Fruit fly (Drosophila melanogaster): ENCODE measurements around the gene Or33c.

The Or33c gene

DNA sequence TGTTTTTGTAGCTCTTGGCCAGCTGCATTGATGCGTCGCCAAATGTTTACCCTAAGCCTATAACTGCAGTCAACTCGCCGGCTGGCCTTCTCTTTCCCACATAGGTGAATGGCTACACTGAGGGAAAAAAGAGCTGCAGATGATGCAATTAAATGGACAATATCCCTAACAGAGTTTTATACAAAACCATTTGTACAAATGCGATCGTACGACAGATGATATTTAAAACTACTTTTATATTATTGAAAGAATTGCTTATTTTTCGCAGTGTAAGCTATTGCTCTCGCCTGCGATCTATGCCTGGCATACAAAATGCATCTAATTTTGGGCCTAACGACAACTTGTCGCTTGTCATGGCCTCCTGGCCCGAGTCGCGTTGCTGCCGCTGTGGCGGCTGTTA, 12.1 kb downstream of the Or33c start (continued):
- TF ChIP-seq ss (GFP tag; optimal IDR thresholded peaks at IDR 0.05) (peak in 1 of 2 experiments; percentile 23), Smox (GFP tag; optimal IDR thresholded peaks at IDR 0.05) (peak; percentile 21), CG7368 (GFP tag; optimal IDR thresholded peaks at IDR 0.05) (peak; percentile 16), CG6854 (GFP tag; optimal IDR thresholded peaks at IDR 0.05) (no peak), CG32006 (GFP tag; optimal IDR thresholded peaks at IDR 0.05) (peak; percentile 94), CG10669 (GFP tag; optimal IDR thresholded peaks at IDR 0.05) (peak; percentile 56), topi (GFP tag; optimal IDR thresholded peaks at IDR 0.05) (peak; percentile 25), Eip75B (GFP tag; optimal IDR thresholded peaks at IDR 0.05) (peak; percentile 59), vri (GFP tag; optimal IDR thresholded peaks at IDR 0.05) (no peak), CG6808 (GFP tag; optimal IDR thresholded peaks at IDR 0.05) (peak; percentile 27)

DNA sequence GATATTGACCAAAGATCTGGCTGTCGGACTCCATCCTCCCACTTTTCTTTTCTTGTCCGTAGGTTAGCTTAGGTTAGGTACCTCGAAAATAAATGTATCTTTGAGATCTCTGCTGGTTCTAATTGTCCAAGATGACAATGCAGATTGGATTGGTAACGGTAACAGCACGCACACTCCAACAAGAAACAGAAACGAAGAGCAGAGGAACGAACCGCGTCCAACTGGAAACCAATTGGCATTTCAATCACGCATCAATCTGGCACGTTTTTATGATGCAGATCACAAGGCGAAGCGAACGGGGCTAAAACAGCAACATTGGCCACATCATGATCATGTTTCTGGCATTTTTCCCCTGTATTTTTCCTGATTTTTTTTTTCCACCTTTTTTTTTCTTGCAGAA, 18.1 kb downstream of the Or33c start:
- TF ChIP-seq CG6163 (GFP tag; IDR thresholded peaks at IDR 0.05) = no peak
- no peak for TF ChIP-seq CG11902 (GFP tag; optimal IDR thresholded peaks at IDR 0.05)
- no peak for TF ChIP-seq dac (GFP tag; optimal IDR thresholded peaks at IDR 0.05)
- TF ChIP-seq fd59A (GFP tag; optimal IDR thresholded peaks at IDR 0.05) = no peak
- no peak for TF ChIP-seq CG4318 (GFP tag; optimal IDR thresholded peaks at IDR 0.05)
- no peak for TF ChIP-seq Sox15 (GFP tag; optimal IDR thresholded peaks at IDR 0.05)
- no peak for TF ChIP-seq fd85E (GFP tag; optimal IDR thresholded peaks at IDR 0.05)
- TF ChIP-seq topi (GFP tag; optimal IDR thresholded peaks at IDR 0.05) = no peak
- no peak for TF ChIP-seq lz (GFP tag; optimal IDR thresholded peaks at IDR 0.05)
- no peak for TF ChIP-seq CG11294 (GFP tag; IDR thresholded peaks at IDR 0.05)
- TF ChIP-seq Lpt (GFP tag; optimal IDR thresholded peaks at IDR 0.05) = no peak
- TF ChIP-seq Ets21C (GFP tag; optimal IDR thresholded peaks at IDR 0.05) = no peak
- no peak for TF ChIP-seq CG1621 (tag; optimal IDR thresholded peaks at IDR 0.05)

DNA sequence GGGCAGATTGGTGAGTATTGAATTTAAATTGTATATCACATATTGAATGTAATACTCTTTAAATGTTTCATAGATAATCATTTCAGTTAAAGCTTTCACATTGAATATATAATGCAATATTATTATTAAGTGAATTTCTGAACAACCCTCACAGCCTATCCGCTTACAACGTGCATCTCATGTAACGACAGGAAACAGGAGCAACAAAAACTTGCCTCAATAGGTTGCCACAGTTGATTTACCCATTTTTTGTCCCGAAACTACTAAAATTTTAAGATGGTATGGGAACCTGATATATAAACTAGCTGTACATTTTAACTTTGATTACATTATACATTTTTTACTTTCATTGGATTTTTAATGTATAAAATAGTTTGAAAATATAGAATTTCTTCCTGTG, 21.0 kb downstream of the Or33c start:
- TF ChIP-seq Eip78C (GFP tag) = peak; percentile 69
- no peak for TF ChIP-seq dac (GFP tag; optimal IDR thresholded peaks at IDR 0.05)
- peak; percentile 11 for TF ChIP-seq Ets96B (tag; optimal IDR thresholded peaks at IDR 0.05)
- TF ChIP-seq CG3032 (tag; optimal IDR thresholded peaks at IDR 0.05) = peak; percentile 6
- TF ChIP-seq CG10631 (GFP tag; optimal IDR thresholded peaks at IDR 0.05) = peak; percentile 13
- TF ChIP-seq Ets21C (GFP tag; optimal IDR thresholded peaks at IDR 0.05) = no peak
- TF ChIP-seq Hr4 (GFP tag; optimal IDR thresholded peaks at IDR 0.05) = peak; percentile 5
- peak; percentile 51 for TF ChIP-seq CG32006 (GFP tag; optimal IDR thresholded peaks at IDR 0.05)

DNA sequence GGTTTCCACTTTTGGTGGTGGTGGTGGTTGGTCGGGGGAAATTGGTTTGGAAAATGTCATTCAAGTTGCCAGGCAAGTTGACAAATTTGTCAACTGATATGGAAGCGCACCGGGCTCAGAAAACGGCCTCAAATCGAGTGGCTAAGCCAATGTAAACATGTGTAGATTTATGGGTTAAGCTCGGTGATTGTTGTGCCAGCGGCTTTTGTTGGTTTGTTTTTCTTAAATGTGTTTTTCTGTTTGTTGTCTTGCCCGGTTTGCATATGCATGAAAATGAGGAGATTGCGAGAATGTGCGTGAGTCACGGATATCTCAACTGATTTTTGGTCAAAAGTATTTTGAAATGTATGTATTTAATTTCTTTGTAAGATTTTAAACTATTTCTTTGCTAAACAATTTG, 23.1 kb downstream of the Or33c start:
- TF ChIP-seq fkh (GFP tag; optimal IDR thresholded peaks at IDR 0.05) = peak; percentile 68
- no peak for TF ChIP-seq CG32006 (GFP tag; optimal IDR thresholded peaks at IDR 0.05)

DNA sequence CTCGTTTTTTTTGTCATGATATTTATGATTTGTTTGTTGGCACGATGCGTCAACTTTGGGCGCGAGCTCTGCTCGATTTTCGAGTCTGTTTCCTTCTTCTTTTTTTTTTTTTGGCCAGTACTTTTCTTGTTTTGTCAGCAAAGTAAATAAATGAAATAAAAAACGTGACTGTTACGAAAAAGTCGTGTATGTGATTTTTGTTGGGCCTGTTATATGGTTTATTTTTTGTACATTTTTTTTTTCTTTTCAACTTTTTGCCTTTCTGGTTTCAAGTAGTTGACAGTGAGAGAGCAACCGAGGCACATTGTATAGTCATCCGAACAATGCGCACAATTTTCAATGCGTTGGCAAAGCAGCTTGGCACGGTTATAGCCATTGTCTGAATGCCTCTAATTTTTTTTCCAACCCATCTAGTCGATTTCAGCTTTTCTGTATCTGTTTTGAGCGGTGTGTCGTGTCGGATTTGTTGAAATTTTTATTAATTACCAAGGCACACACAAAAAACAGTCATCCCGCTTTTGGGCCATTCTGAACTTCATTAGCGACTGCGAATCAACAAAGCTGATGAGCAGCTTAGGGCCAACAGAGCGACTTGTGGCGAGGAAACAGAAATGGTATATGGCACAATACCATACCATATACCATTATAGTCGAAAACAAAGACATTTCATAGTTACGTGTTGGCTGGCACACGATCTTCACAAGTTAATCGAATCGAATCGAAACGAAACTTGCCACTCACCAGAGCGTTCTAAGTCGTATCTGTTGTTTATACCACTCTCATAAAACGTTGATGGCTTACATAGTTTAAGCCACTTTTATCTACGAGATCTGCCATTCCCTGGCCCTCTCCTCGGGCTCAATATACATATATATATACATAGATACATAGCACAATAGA, 25.9 kb downstream of the Or33c start:
- TF ChIP-seq CG8632 (GFP tag; optimal IDR thresholded peaks at IDR 0.05) (peak; percentile 13), vri (GFP tag; optimal IDR thresholded peaks at IDR 0.05) (no peak), CG32006 (GFP tag; optimal IDR thresholded peaks at IDR 0.05) (no peak), Eip78C (GFP tag) (peak; percentile 46), pdm3 (GFP tag; optimal IDR thresholded peaks at IDR 0.05) (no peak), CG6163 (GFP tag; IDR thresholded peaks at IDR 0.05) (0 out of 3 replicates have a peak, but pooled peaks have one; percentile 40), achi (GFP tag; optimal IDR thresholded peaks at IDR 0.05) (no peak), topi (GFP tag; optimal IDR thresholded peaks at IDR 0.05) (no peak), CG6276 (GFP tag; optimal IDR thresholded peaks at IDR 0.05) (peak; percentile 21), eg (GFP tag; IDR thresholded peaks at IDR 0.05) (0 out of 3 replicates have a peak, but pooled peaks have one; percentile 12)

Measured in whole organism, prepupa.